Worm (Caenorhabditis elegans): ENCODE results near the gene ZC395.4.

DNA sequence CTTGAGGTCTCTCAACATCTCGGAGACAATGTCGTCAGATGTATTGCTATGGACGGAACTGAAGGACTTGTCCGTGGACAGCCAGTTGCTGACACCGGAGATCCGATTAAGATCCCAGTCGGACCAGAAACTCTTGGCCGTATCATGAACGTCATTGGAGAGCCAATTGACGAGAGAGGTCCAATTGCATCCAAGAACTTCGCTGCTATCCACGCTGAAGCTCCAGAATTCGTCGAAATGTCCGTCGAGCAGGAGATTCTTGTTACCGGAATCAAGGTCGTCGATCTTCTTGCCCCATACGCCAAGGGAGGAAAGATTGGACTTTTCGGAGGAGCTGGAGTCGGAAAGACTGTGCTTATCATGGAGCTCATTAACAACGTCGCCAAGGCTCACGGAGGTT is 41.1 kb upstream of the ZC395.4 start:
- no peak for TF ChIP-seq ceh-79 (tag; optimal IDR thresholded peaks at IDR 0.05)
- no peak for TF ChIP-seq pha-4 (tag; optimal IDR thresholded peaks at IDR 0.05)
- TF ChIP-seq F57A8.1 (GFP tag; optimal IDR thresholded peaks at IDR 0.05): no peak
- TF ChIP-seq hrde-1 (tag; optimal IDR thresholded peaks at IDR 0.05; ENCODE audit: borderline replicate concordance): no peak
- no peak for TF ChIP-seq athp-1 (tag; optimal IDR thresholded peaks at IDR 0.05)
- no peak for TF ChIP-seq egrh-3 (GFP tag; IDR thresholded peaks at IDR 0.05)
- no peak for TF ChIP-seq bed-1 (GFP tag; IDR thresholded peaks at IDR 0.05)
- TF ChIP-seq unc-130 (GFP tag; optimal IDR thresholded peaks at IDR 0.05): no peak
- TF ChIP-seq ama-1 (optimal IDR thresholded peaks at IDR 0.05): no peak
- no peak for TF ChIP-seq ama-1 (GFP tag; optimal IDR thresholded peaks at IDR 0.05)
- no peak for TF ChIP-seq snpc-4 (GFP tag; optimal IDR thresholded peaks at IDR 0.05)
- no peak for TF ChIP-seq snpc-4 (tag; optimal IDR thresholded peaks at IDR 0.05)
- TF ChIP-seq atf-7 (tag; optimal IDR thresholded peaks at IDR 0.05): no peak
- TF ChIP-seq ceh-27 (GFP tag; optimal IDR thresholded peaks at IDR 0.05): no peak
- no peak for TF ChIP-seq madf-8 (GFP tag; conservative IDR thresholded peaks at IDR 0.05)
- TF ChIP-seq lin-26 (GFP tag; IDR thresholded peaks at IDR 0.05): no peak
